Worm (Caenorhabditis elegans): Measurements from ENCODE around the gene F58H1.6.

DNA sequence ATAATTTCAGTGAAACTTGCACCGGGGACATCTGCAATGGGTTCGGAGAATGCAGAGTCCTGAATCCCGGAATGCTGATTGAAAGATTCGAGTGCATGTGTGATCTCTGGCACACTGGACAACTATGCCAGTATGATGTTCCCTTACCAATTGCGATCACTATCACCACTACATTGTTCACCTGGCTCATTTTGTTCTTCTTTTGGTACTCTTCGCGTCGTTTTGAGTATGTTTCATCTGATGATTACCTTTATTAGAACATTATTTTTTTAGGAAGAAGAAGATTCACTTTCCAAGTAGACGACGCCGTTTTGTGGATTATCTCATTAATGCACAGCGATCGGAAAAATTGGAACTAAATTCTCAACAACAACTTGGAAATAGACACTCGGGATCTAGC, 1.3 kb downstream of the F58H1.6 start:
- no peak for TF ChIP-seq nhr-76 (tag; optimal IDR thresholded peaks at IDR 0.05)
- no peak for TF ChIP-seq pha-4 (tag; optimal IDR thresholded peaks at IDR 0.05)
- TF ChIP-seq unc-39 (tag; optimal IDR thresholded peaks at IDR 0.05) = no peak
- no peak for TF ChIP-seq M03D4.4 (tag; optimal IDR thresholded peaks at IDR 0.05)
- no peak for TF ChIP-seq blmp-1 (tag; optimal IDR thresholded peaks at IDR 0.05)
- TF ChIP-seq elt-1 (tag; optimal IDR thresholded peaks at IDR 0.05; ENCODE audit: borderline replicate concordance, insufficient read depth) = no peak
- TF ChIP-seq snpc-4 (tag; optimal IDR thresholded peaks at IDR 0.05) = no peak
- no peak for TF ChIP-seq bed-3 (GFP tag; optimal IDR thresholded peaks at IDR 0.05)
- no peak for TF ChIP-seq mab-5 (tag; optimal IDR thresholded peaks at IDR 0.05)
- TF ChIP-seq ztf-11 (tag; optimal IDR thresholded peaks at IDR 0.05) = no peak
- no peak for TF ChIP-seq nhr-237 (tag; optimal IDR thresholded peaks at IDR 0.05)
- no peak for TF ChIP-seq lsy-2 (tag; optimal IDR thresholded peaks at IDR 0.05)
- no peak for TF ChIP-seq nhr-28 (tag; optimal IDR thresholded peaks at IDR 0.05)
- no peak for TF ChIP-seq unc-62 (GFP tag; optimal IDR thresholded peaks at IDR 0.05)
